Worm (Caenorhabditis elegans): ENCODE measurements around the gene oac-32.

DNA sequence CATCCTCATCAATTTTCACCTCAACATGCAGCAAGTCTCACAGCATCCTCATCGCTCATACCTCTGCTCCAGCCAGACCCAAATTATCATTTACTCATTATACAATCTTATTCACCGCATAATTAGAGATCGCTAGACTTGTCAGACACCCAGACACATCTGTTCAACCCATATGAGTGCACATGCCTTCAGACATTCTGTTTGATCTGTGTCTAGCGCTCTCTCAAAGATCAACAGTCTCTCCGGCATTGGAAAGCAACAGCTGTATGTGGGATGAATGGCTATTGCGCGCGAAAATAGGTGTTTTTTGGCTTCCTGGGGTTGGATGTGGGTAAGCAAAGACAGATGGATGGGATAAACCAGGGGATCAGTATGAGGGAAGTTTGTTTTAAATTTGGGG is 27.0 kb upstream of the oac-32 start:
- TF ChIP-seq F13H6.1 (tag; optimal IDR thresholded peaks at IDR 0.05) (no peak), pros-1 (tag; optimal IDR thresholded peaks at IDR 0.05) (no peak), rnt-1 (tag; optimal IDR thresholded peaks at IDR 0.05) (no peak), dmd-4 (tag; optimal IDR thresholded peaks at IDR 0.05; ENCODE audit: borderline replicate concordance) (no peak), ceh-48 (tag; optimal IDR thresholded peaks at IDR 0.05) (no peak), tbx-2 (tag; optimal IDR thresholded peaks at IDR 0.05) (no peak), pha-4 (tag; optimal IDR thresholded peaks at IDR 0.05) (no peak), fkh-10 (GFP tag; optimal IDR thresholded peaks at IDR 0.05) (no peak), nfya-1 (tag; optimal IDR thresholded peaks at IDR 0.05) (no peak), pqm-1 (tag; optimal IDR thresholded peaks at IDR 0.05) (no peak), pag-3 (tag; optimal IDR thresholded peaks at IDR 0.05; ENCODE audit: borderline replicate concordance) (no peak), pat-9 (tag; optimal IDR thresholded peaks at IDR 0.05) (no peak), ceh-14 (tag; optimal IDR thresholded peaks at IDR 0.05) (no peak)

All from whole organism, late embryonic.